Fruit fly (Drosophila melanogaster) whole organism, wandering third instar larva: ENCODE results near the gene Ide.

Experiments
- Abd-B ChIP-seq: fragments of >200 bp; optimal IDR thresholded peaks from 2 replicates; lab custom pipeline; 2017; ENCODE audit warnings: missing biosample characterization, missing genetic modification characterization
- CG32264 ChIP-seq: fragments of 200-800 bp; sonication (Bioruptor generic); optimal IDR thresholded peaks from 2 replicates; lab custom pipeline; 2016; ENCODE audit warnings: missing biosample characterization, missing genetic modification characterization
- CG9705 ChIP-seq: fragments of 200-800 bp; sonication (Bioruptor generic); optimal IDR thresholded peaks from 2 replicates; lab custom pipeline; 2018; ENCODE audit warnings: missing biosample characterization, mild to moderate bottlenecking, missing genetic modification characterization
- CrebA ChIP-seq: fragments of 200-800 bp; sonication (Bioruptor generic); optimal IDR thresholded peaks from 2 replicates; lab custom pipeline; 2016; ENCODE audit warnings: missing biosample characterization, mild to moderate bottlenecking, missing genetic modification characterization, borderline replicate concordance
- Dfd ChIP-seq: fragments of >200 bp; optimal IDR thresholded peaks from 2 replicates; lab custom pipeline; 2017; ENCODE audit warnings: missing biosample characterization, missing genetic modification characterization
- Dif ChIP-seq: fragments of 200-275, 200-300 bp; sonication (Bioruptor generic); optimal IDR thresholded peaks from 2 replicates; lab custom pipeline; 2018; ENCODE audit warnings: missing biosample characterization, missing genetic modification characterization; ENCODE audit not compliant: partially characterized antibody
- GATAd ChIP-seq: sonication (Bioruptor generic); optimal IDR thresholded peaks from 2 replicates; lab custom pipeline; 2016; ENCODE audit warnings: missing biosample characterization, missing genetic modification characterization
- HLH106 ChIP-seq: fragments of 200-800 bp; optimal IDR thresholded peaks from 3 replicates; lab custom pipeline; 2019; ENCODE audit warnings: missing biosample characterization, mild to moderate bottlenecking, missing genetic modification characterization, moderate library complexity
- Hnf4 ChIP-seq: fragments of 200-800 bp; sonication (Bioruptor generic); optimal IDR thresholded peaks from 2 replicates; lab custom pipeline; 2016; ENCODE audit warnings: missing biosample characterization, mild to moderate bottlenecking, missing genetic modification characterization
- Hr78 ChIP-seq: fragments of >200 bp; optimal IDR thresholded peaks from 2 replicates; lab custom pipeline; 2017; ENCODE audit warnings: missing biosample characterization, missing genetic modification characterization
- Hr83 ChIP-seq: fragments of 200-300 bp; sonication (Bioruptor generic); optimal IDR thresholded peaks from 2 replicates; lab custom pipeline; 2016; ENCODE audit warnings: missing biosample characterization, mild to moderate bottlenecking, missing genetic modification characterization, moderate library complexity; ENCODE audit not compliant: poor library complexity, severe bottlenecking
- Jra ChIP-seq: sonication (Bioruptor generic); optimal IDR thresholded peaks from 2 replicates; lab custom pipeline; 2016; ENCODE audit warnings: missing biosample characterization, missing genetic modification characterization
- Mio ChIP-seq: sonication (Bioruptor generic); optimal IDR thresholded peaks from 2 replicates; lab custom pipeline; 2016; ENCODE audit warnings: missing biosample characterization, missing genetic modification characterization
- Myc ChIP-seq: fragments of >200 bp; optimal IDR thresholded peaks from 2 replicates; lab custom pipeline; 2017
- N ChIP-seq: fragments of >200 bp; optimal IDR thresholded peaks from 2 replicates; lab custom pipeline; 2018; ENCODE audit warnings: missing biosample characterization, missing external identifiers, missing genetic modification characterization
- OdsH ChIP-seq: fragments of 200-800 bp; sonication (Bioruptor generic); optimal IDR thresholded peaks from 2 replicates; lab custom pipeline; 2016; ENCODE audit warnings: missing biosample characterization, mild to moderate bottlenecking, missing genetic modification characterization
- Rel ChIP-seq, 2 experiments: fragments of 200-800 bp; sonication (Bioruptor generic) in 1 of 2; optimal IDR thresholded peaks; 2 replicates in 1 of 2; 3 replicates in 1 of 2; lab custom pipeline; 2016 to 2019; ENCODE audit warnings: mild to moderate bottlenecking in 2 of 2, missing biosample characterization in 2 of 2, missing genetic modification characterization in 2 of 2, moderate library complexity in 1 of 2
- Sp1 ChIP-seq: fragments of 200-800 bp; sonication (Bioruptor generic); optimal IDR thresholded peaks from 3 replicates; lab custom pipeline; 2019; ENCODE audit warnings: missing biosample characterization, mild to moderate bottlenecking, missing genetic modification characterization, moderate library complexity
- Vsx2 ChIP-seq: fragments of 200-300, 225-300 bp; sonication (Bioruptor generic); optimal IDR thresholded peaks from 2 replicates; lab custom pipeline; 2018; ENCODE audit warnings: missing biosample characterization, missing genetic modification characterization; ENCODE audit not compliant: partially characterized antibody
- br ChIP-seq: fragments of 200-800 bp; sonication (Bioruptor generic); optimal IDR thresholded peaks from 2 replicates; lab custom pipeline; 2016; ENCODE audit warnings: missing biosample characterization, missing genetic modification characterization
- brk ChIP-seq: fragments of 200-800 bp; sonication (Bioruptor generic); optimal IDR thresholded peaks from 2 replicates; lab custom pipeline; 2016; ENCODE audit warnings: missing biosample characterization, mild to moderate bottlenecking, missing genetic modification characterization
- dl ChIP-seq, 2 experiments: fragments of 175-275, 200-275 bp in 1 of 2; fragments of 200-275 bp in 1 of 2; sonication (Bioruptor generic); optimal IDR thresholded peaks; lab custom pipeline; 2018; ENCODE audit warnings: mild to moderate bottlenecking in 2 of 2, missing biosample characterization in 2 of 2, missing genetic modification characterization in 2 of 2, moderate library complexity in 2 of 2; ENCODE audit not compliant: partially characterized antibody in 2 of 2, insufficient read depth in 1 of 2
- dmrt93B ChIP-seq: fragments of 200-800 bp; sonication (Bioruptor generic); optimal IDR thresholded peaks from 2 replicates; lab custom pipeline; 2018; ENCODE audit warnings: missing biosample characterization, mild to moderate bottlenecking, missing genetic modification characterization
- dsf ChIP-seq: sonication (Bioruptor generic); optimal IDR thresholded peaks from 2 replicates; lab custom pipeline; 2016; ENCODE audit warnings: missing biosample characterization, missing genetic modification characterization, borderline replicate concordance
- ey ChIP-seq: fragments of 200-800 bp; sonication (Bioruptor generic); optimal IDR thresholded peaks from 2 replicates; lab custom pipeline; 2016; ENCODE audit warnings: missing biosample characterization, missing genetic modification characterization
- foxo ChIP-seq, 2 experiments: fragments of 200-800 bp; sonication (Bioruptor generic); optimal IDR thresholded peaks; 2 replicates in 1 of 2; 3 replicates in 1 of 2; lab custom pipeline; 2016 to 2017; ENCODE audit warnings: missing biosample characterization in 2 of 2, missing genetic modification characterization in 2 of 2
- fru ChIP-seq: fragments of 200-800 bp; sonication (Bioruptor generic); optimal IDR thresholded peaks from 3 replicates; lab custom pipeline; 2016; ENCODE audit warnings: missing biosample characterization, mild to moderate bottlenecking, missing genetic modification characterization
- h ChIP-seq: fragments of 200-800 bp; sonication (Bioruptor generic); optimal IDR thresholded peaks from 3 replicates; lab custom pipeline; 2016; ENCODE audit warnings: missing biosample characterization, mild to moderate bottlenecking, missing genetic modification characterization
- jim ChIP-seq: fragments of 175-275, 200-325 bp; sonication (Bioruptor generic); optimal IDR thresholded peaks from 2 replicates; lab custom pipeline; 2016; ENCODE audit warnings: missing biosample characterization, mild to moderate bottlenecking, missing genetic modification characterization
- lola ChIP-seq: fragments of >200 bp; optimal IDR thresholded peaks from 2 replicates; lab custom pipeline; 2017; ENCODE audit warnings: missing biosample characterization, missing genetic modification characterization
- pan ChIP-seq: fragments of >200 bp; optimal IDR thresholded peaks from 2 replicates; lab custom pipeline; 2017
- psq ChIP-seq: fragments of 200-800 bp; sonication (Bioruptor generic); optimal IDR thresholded peaks from 3 replicates; lab custom pipeline; 2017; ENCODE audit warnings: missing biosample characterization, mild to moderate bottlenecking, missing genetic modification characterization, moderate library complexity
- rgr ChIP-seq: fragments of 200-800 bp; sonication (Bioruptor generic); optimal IDR thresholded peaks from 3 replicates; lab custom pipeline; 2016; ENCODE audit warnings: missing biosample characterization, mild to moderate bottlenecking, missing genetic modification characterization
- sage ChIP-seq: fragments of 200-800 bp; sonication (Bioruptor generic); optimal IDR thresholded peaks from 2 replicates; lab custom pipeline; 2016; ENCODE audit warnings: missing biosample characterization, mild to moderate bottlenecking, missing genetic modification characterization
- sv ChIP-seq: fragments of 200-800 bp; sonication (Bioruptor generic); optimal IDR thresholded peaks from 3 replicates; lab custom pipeline; 2016; ENCODE audit warnings: missing biosample characterization, missing genetic modification characterization
- tai ChIP-seq: sonication (Bioruptor generic); optimal IDR thresholded peaks from 2 replicates; lab custom pipeline; 2016; ENCODE audit warnings: missing biosample characterization, missing genetic modification characterization
- usp ChIP-seq: fragments of >200 bp; optimal IDR thresholded peaks from 2 replicates; lab custom pipeline; 2017; ENCODE audit warnings: missing biosample characterization, missing genetic modification characterization
- woc ChIP-seq: sonication (Bioruptor generic); optimal IDR thresholded peaks from 2 replicates; lab custom pipeline; 2016; ENCODE audit warnings: missing biosample characterization, mild to moderate bottlenecking, missing genetic modification characterization

Ide gene

DNA sequence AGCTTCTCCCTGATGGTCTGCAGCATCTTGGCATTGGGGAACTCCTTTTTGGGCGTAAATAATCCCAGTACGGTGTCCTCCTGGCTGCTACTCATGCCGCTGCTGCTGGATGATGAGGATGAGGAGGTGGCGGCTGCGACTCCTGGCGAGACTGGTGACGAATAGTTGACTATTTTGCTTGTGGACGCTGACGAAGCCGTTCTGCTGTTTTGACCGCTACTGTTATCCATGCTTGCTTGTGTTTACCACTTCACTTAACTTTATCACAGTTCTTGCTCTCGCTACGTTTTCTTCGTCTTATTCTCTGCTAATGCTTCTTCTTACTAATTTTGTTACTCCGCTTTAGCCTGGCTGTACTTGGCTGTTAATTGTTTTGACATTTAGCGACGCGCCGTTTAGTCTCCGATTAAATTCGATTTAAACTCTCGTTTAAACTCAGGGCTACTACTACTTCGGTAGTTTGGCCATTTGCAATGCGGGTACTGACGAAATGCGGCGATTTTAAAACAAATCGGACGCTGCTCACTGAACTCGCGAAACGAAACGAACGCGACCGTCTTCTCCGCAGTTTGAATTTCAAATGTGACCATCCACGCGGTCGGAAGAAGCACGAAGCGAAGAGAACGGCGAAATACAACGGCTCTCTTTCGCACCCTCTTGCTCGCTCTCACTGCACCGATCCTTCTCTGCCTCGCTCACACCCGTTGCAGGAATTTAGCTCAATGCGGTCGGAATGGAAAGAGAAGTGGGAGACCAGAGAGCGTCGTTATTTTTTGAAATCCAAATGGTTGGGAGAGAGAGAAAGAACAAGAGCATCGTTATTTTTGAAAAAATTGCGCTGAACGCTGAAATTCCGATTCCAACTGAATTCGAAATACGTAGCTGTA is 25.6 kb upstream of the Ide start, which contains the start of gene trbl:
TSS of gene trbl (minus strand) at position 584 of the 887 bp plus-strand sequence.
- no peak for TF ChIP-seq Mio (GFP tag; lab: Kevin White, UChicago)
- peak; percentile 88 to 95 for TF ChIP-seq dl (GFP tag; optimal IDR thresholded peaks at IDR 0.05; lab: Kevin White, UChicago; ENCODE audit: insufficient read depth in 1 of 2, partially characterized antibody in 2 of 2)
- peak; percentile 42 for TF ChIP-seq fru
- TF ChIP-seq Rel (GFP tag; optimal IDR thresholded peaks at IDR 0.05; lab: Kevin White, UChicago), result no peak
- peak; percentile 16 for TF ChIP-seq Rel (tag; optimal IDR thresholded peaks at IDR 0.05; lab: Kevin White, UChicago)
- peak; percentile 87 for TF ChIP-seq Vsx2 (GFP tag; lab: Kevin White, UChicago)
- TF ChIP-seq rgr (GFP tag; lab: Kevin White, UChicago), result peak; percentile 33
- TF ChIP-seq Hr83 (GFP tag; lab: Kevin White, UChicago), result peak; percentile 54
- peak; percentile 97 for TF ChIP-seq Dif (GFP tag; lab: Kevin White, UChicago)
- no peak for TF ChIP-seq dsf
- no peak for TF ChIP-seq GATAd
- peak; percentile 99 for TF ChIP-seq psq (GFP tag; lab: Kevin White, UChicago)
- peak; percentile 44 for TF ChIP-seq Sp1

DNA sequence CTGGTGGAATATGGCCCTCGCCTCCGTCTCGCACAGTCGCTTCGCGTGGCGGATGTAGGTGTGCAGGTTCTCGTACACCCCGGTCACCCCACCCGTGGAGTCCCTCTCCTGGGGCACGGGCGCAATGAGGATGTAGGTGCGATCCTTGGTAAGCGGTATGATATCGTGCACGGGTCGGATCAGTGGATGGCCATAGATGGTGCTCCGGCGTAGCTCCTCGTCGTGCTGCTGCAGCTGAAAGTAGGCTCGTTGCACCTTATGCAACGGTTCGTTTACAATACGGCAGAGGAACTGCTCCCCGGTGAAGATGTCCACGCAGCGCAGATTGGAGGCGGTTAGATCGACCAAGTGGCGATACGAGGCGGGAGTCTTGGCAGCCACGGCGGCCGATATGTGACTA is 24.8 kb upstream of the Ide start:
- no peak for TF ChIP-seq br (GFP tag; lab: Kevin White, UChicago)
- TF ChIP-seq OdsH (GFP tag; lab: Kevin White, UChicago), result no peak
- no peak for TF ChIP-seq tai (GFP tag; lab: Kevin White, UChicago)
- TF ChIP-seq woc (GFP tag; lab: Kevin White, UChicago), result no peak
- TF ChIP-seq dsf, result no peak
- TF ChIP-seq Myc (lab: Kevin White, UChicago), result no peak
- no peak for TF ChIP-seq Dif (GFP tag; lab: Kevin White, UChicago)
- no peak for TF ChIP-seq CG9705 (GFP tag; lab: Kevin White, UChicago)
- no peak for TF ChIP-seq brk
- no peak for TF ChIP-seq Abd-B
- TF ChIP-seq pan (lab: Kevin White, UChicago), result no peak
- TF ChIP-seq lola (GFP tag; lab: Kevin White, UChicago), result no peak
- TF ChIP-seq Rel (GFP tag; optimal IDR thresholded peaks at IDR 0.05; lab: Kevin White, UChicago), result no peak
- no peak for TF ChIP-seq Rel (tag; optimal IDR thresholded peaks at IDR 0.05; lab: Kevin White, UChicago)
- TF ChIP-seq sv (GFP tag; lab: Kevin White, UChicago), result no peak
- no peak for TF ChIP-seq Hr78 (GFP tag; lab: Kevin White, UChicago)
- TF ChIP-seq Dfd (GFP tag; lab: Kevin White, UChicago), result no peak
- no peak for TF ChIP-seq Jra (GFP tag; lab: Kevin White, UChicago)
- TF ChIP-seq HLH106 (tag; lab: Kevin White, UChicago), result no peak

DNA sequence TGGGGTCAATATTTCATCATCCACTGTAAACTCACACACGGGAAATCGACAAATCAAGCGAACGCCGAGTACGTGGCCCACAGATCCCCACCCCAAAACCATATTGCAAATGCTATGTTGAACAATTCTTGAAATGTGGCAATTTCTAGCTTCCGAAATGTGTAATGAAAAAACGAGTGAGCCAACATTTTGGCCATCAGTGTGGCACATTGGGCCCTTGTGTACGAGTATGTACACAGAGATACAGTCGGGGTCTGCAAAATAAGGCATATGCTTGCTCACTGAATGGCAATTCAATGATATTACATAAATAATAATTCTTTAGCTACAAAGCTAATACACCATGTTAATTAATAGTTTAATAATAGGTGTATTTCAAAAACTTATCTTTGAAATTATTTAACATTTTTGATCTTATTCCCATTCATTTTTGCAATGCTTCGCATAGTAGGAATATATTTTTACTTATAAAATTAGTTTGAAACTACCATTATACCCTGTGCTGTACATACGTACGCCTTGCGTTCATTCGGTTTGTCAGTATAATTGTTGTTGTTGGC is 23.9 kb upstream of the Ide start:
- peak; percentile 90 for TF ChIP-seq fru
- TF ChIP-seq CrebA (GFP tag; lab: Kevin White, UChicago), result no peak
- no peak for TF ChIP-seq Myc (lab: Kevin White, UChicago)
- no peak for TF ChIP-seq usp (GFP tag; lab: Kevin White, UChicago)
- TF ChIP-seq Abd-B, result no peak
- peak; percentile 70 for TF ChIP-seq Hr83 (GFP tag; lab: Kevin White, UChicago)
- TF ChIP-seq foxo (GFP tag; optimal IDR thresholded peaks at IDR 0.05; lab: Kevin White, UChicago), result peak; percentile 55 to 91
- TF ChIP-seq OdsH (GFP tag; lab: Kevin White, UChicago), result peak; percentile 91
- peak; percentile 49 for TF ChIP-seq CG32264 (GFP tag; lab: Kevin White, UChicago)
- peak; percentile 79 for TF ChIP-seq tai (GFP tag; lab: Kevin White, UChicago)
- TF ChIP-seq woc (GFP tag; lab: Kevin White, UChicago), result peak; percentile 83
- peak; percentile 90 for TF ChIP-seq rgr (GFP tag; lab: Kevin White, UChicago)
- TF ChIP-seq Mio (GFP tag; lab: Kevin White, UChicago), result peak; percentile 82
- TF ChIP-seq Rel (GFP tag; optimal IDR thresholded peaks at IDR 0.05; lab: Kevin White, UChicago), result peak; percentile 1
- peak; percentile 71 for TF ChIP-seq Rel (tag; optimal IDR thresholded peaks at IDR 0.05; lab: Kevin White, UChicago)
- peak; percentile 85 for TF ChIP-seq CG9705 (GFP tag; lab: Kevin White, UChicago)
- TF ChIP-seq dmrt93B (GFP tag; lab: Kevin White, UChicago), result peak; percentile 78
- no peak for TF ChIP-seq N (GFP tag; lab: Kevin White, UChicago)
- TF ChIP-seq psq (GFP tag; lab: Kevin White, UChicago), result peak; percentile 81
- TF ChIP-seq dsf, result no peak
- peak; percentile 87 for TF ChIP-seq sv (GFP tag; lab: Kevin White, UChicago)
- TF ChIP-seq Vsx2 (GFP tag; lab: Kevin White, UChicago), result no peak
- peak; percentile 91 for TF ChIP-seq HLH106 (tag; lab: Kevin White, UChicago)
- TF ChIP-seq br (GFP tag; lab: Kevin White, UChicago), result peak; percentile 80
- peak; percentile 83 for TF ChIP-seq brk
- TF ChIP-seq h, result peak; percentile 91
- TF ChIP-seq Hnf4, result peak; percentile 80
- TF ChIP-seq Sp1, result peak; percentile 93
- TF ChIP-seq Jra (GFP tag; lab: Kevin White, UChicago), result peak; percentile 71
- peak; percentile 89 for TF ChIP-seq ey (GFP tag; lab: Kevin White, UChicago)
- no peak for TF ChIP-seq Dif (GFP tag; lab: Kevin White, UChicago)
- TF ChIP-seq jim (GFP tag; lab: Kevin White, UChicago), result peak; percentile 18
- peak; percentile 83 for TF ChIP-seq sage (GFP tag; lab: Kevin White, UChicago)
- no peak for TF ChIP-seq Hr78 (GFP tag; lab: Kevin White, UChicago)
